Fruit fly (Drosophila melanogaster) whole organism, embryonic: ENCODE measurements around the gene DNAlig4.

Source experiments
- Blimp-1 ChIP-seq: fragments of 200-800 bp; sonication (Bioruptor generic); optimal IDR thresholded peaks from 3 replicates; lab custom pipeline; 2018; ENCODE audit warnings: missing biosample characterization, missing genetic modification characterization, mild to moderate bottlenecking, moderate library complexity, missing genetic modification reagents
- CG10462 ChIP-seq: fragments of 200-800 bp; sonication (Bioruptor generic); optimal IDR thresholded peaks from 2 replicates; lab custom pipeline; 2016; ENCODE audit warnings: missing biosample characterization, missing genetic modification characterization
- CG10959 ChIP-seq: fragments of 200-800 bp; sonication (Bioruptor generic); IDR thresholded peaks from 2 replicates; pipeline ENCODE4 v1.3.6; 2022; ENCODE audit warnings: missing biosample characterization, missing genetic modification characterization
- CG12299 ChIP-seq: fragments of 200-800 bp; sonication (Bioruptor generic); optimal IDR thresholded peaks from 2 replicates; lab custom pipeline; 2018; ENCODE audit warnings: missing biosample characterization, mild to moderate bottlenecking, missing genetic modification characterization
- CG12391 ChIP-seq: fragments of 200-800 bp; sonication (Bioruptor generic); optimal IDR thresholded peaks from 3 replicates; lab custom pipeline; 2018; ENCODE audit warnings: missing biosample characterization, mild to moderate bottlenecking, missing genetic modification characterization, moderate library complexity
- CG13624 ChIP-seq: fragments of 200-800 bp; sonication (Bioruptor generic); optimal IDR thresholded peaks from 2 replicates; lab custom pipeline; 2016; ENCODE audit warnings: missing biosample characterization, missing genetic modification characterization
- CG15011 ChIP-seq: fragments of 200-800 bp; sonication (Bioruptor generic); optimal IDR thresholded peaks from 3 replicates; lab custom pipeline; 2018; ENCODE audit warnings: missing biosample characterization, mild to moderate bottlenecking, missing genetic modification characterization
- CG15479 ChIP-seq: fragments of 200-800 bp; sonication (Bioruptor generic); optimal IDR thresholded peaks from 3 replicates; lab custom pipeline; 2019; ENCODE audit warnings: missing biosample characterization, mild to moderate bottlenecking, missing genetic modification characterization, moderate library complexity
- CG1602 ChIP-seq: fragments of 200-800 bp; sonication (Bioruptor generic); optimal IDR thresholded peaks from 3 replicates; lab custom pipeline; 2016; ENCODE audit warnings: missing biosample characterization, missing genetic modification characterization
- CG1603 ChIP-seq: fragments of 200-800 bp; sonication (Bioruptor generic); optimal IDR thresholded peaks from 2 replicates; lab custom pipeline; 2019; ENCODE audit warnings: missing biosample characterization, mild to moderate bottlenecking, missing genetic modification characterization, moderate library complexity
- CG17568 ChIP-seq: fragments of 200-800 bp; sonication (Bioruptor generic); optimal IDR thresholded peaks from 2 replicates; lab custom pipeline; 2018; ENCODE audit warnings: missing biosample characterization, mild to moderate bottlenecking, missing genetic modification characterization, moderate library complexity
- CG18011 ChIP-seq: fragments of 200-800 bp; sonication (Bioruptor generic); optimal IDR thresholded peaks from 2 replicates; lab custom pipeline; 2017; ENCODE audit warnings: missing biosample characterization, missing genetic modification characterization, mild to moderate bottlenecking, moderate library complexity, missing genotype
- CG18262 ChIP-seq: fragments of 200-800 bp; optimal IDR thresholded peaks from 3 replicates; lab custom pipeline; 2019; ENCODE audit warnings: missing biosample characterization, mild to moderate bottlenecking, missing genetic modification characterization, moderate library complexity
- CG2199 ChIP-seq: fragments of 200-800 bp; sonication (Bioruptor generic); IDR thresholded peaks from 3 replicates; pipeline ENCODE4 v1.3.6; 2022; ENCODE audit warnings: missing biosample characterization, missing genetic modification characterization
- CG2712 ChIP-seq: fragments of 200-800 bp; optimal IDR thresholded peaks from 3 replicates; lab custom pipeline; 2019; ENCODE audit warnings: missing biosample characterization, mild to moderate bottlenecking, missing genetic modification characterization, moderate library complexity
- CG30020 ChIP-seq: fragments of 200-800 bp; optimal IDR thresholded peaks from 2 replicates; lab custom pipeline; 2019; ENCODE audit warnings: missing biosample characterization, mild to moderate bottlenecking, missing genetic modification characterization, moderate library complexity
- CG6654 ChIP-seq: fragments of 200-800 bp; sonication (Bioruptor generic); optimal IDR thresholded peaks from 2 replicates; lab custom pipeline; 2017; ENCODE audit warnings: missing biosample characterization, mild to moderate bottlenecking, missing genetic modification characterization
- CG6791 ChIP-seq: fragments of 200-800 bp; sonication (Bioruptor generic); IDR thresholded peaks from 3 replicates; pipeline ENCODE4 v1.3.6; 2022; ENCODE audit warnings: missing biosample characterization, missing genetic modification characterization; ENCODE audit not compliant: partially characterized antibody
- CG6854 ChIP-seq: fragments of 200-800 bp; sonication (Bioruptor generic); optimal IDR thresholded peaks from 3 replicates; lab custom pipeline; 2017; ENCODE audit warnings: missing biosample characterization, mild to moderate bottlenecking, missing genetic modification characterization
- CG7745 ChIP-seq: fragments of 200-800 bp; sonication (Bioruptor generic); optimal IDR thresholded peaks from 2 replicates; lab custom pipeline; 2018; ENCODE audit warnings: missing biosample characterization, mild to moderate bottlenecking, missing genetic modification characterization, moderate library complexity
- CG8388 ChIP-seq: fragments of 200-800 bp; sonication (Bioruptor generic); optimal IDR thresholded peaks from 2 replicates; lab custom pipeline; 2019; ENCODE audit warnings: missing biosample characterization, mild to moderate bottlenecking, missing genetic modification characterization, moderate library complexity
- CG9609 ChIP-seq: fragments of 200-800 bp; sonication (Bioruptor generic); optimal IDR thresholded peaks from 3 replicates; lab custom pipeline; 2016; ENCODE audit warnings: missing biosample characterization, missing genetic modification characterization
- CG9727 ChIP-seq: fragments of 200-800 bp; sonication (Bioruptor generic); optimal IDR thresholded peaks from 3 replicates; lab custom pipeline; 2017; ENCODE audit warnings: missing biosample characterization, mild to moderate bottlenecking, missing genetic modification characterization
- D19B ChIP-seq: fragments of 200-800 bp; sonication (Bioruptor generic); optimal IDR thresholded peaks from 2 replicates; lab custom pipeline; 2017; ENCODE audit warnings: missing biosample characterization, mild to moderate bottlenecking, missing genetic modification characterization
- Doc3 ChIP-seq: fragments of 200-800 bp; sonication (Bioruptor generic); IDR thresholded peaks from 3 replicates; pipeline ENCODE4 v1.3.6; 2022; ENCODE audit warnings: missing biosample characterization, missing genetic modification characterization; ENCODE audit not compliant: partially characterized antibody
- Max ChIP-seq: fragments of 200-800 bp; sonication (Bioruptor generic); optimal IDR thresholded peaks from 2 replicates; lab custom pipeline; 2016; ENCODE audit warnings: missing biosample characterization, mild to moderate bottlenecking, missing genetic modification characterization
- Ravus ChIP-seq: fragments of 200-800 bp; sonication (Bioruptor generic); IDR thresholded peaks from 2 replicates; pipeline ENCODE4 v1.3.6; 2022; ENCODE audit warnings: missing biosample characterization, missing genetic modification characterization
- Ssrp ChIP-seq: fragments of 200-800 bp; sonication (Bioruptor generic); optimal IDR thresholded peaks from 2 replicates; lab custom pipeline; 2018; ENCODE audit warnings: missing biosample characterization, mild to moderate bottlenecking, missing genetic modification characterization, moderate library complexity
- ato ChIP-seq: fragments of 200-800 bp; sonication (Bioruptor generic); IDR thresholded peaks from 2 replicates; pipeline ENCODE4 v1.3.6; 2022; ENCODE audit warnings: missing biosample characterization, missing genetic modification characterization; ENCODE audit not compliant: partially characterized antibody
- cg ChIP-seq: fragments of 200-800 bp; sonication (Bioruptor generic); optimal IDR thresholded peaks from 3 replicates; lab custom pipeline; 2019; ENCODE audit warnings: missing biosample characterization, mild to moderate bottlenecking, missing genetic modification characterization, moderate library complexity
- dmrt99B ChIP-seq: fragments of 200-800 bp; sonication (Bioruptor generic); optimal IDR thresholded peaks from 2 replicates; lab custom pipeline; 2018; ENCODE audit warnings: missing biosample characterization, mild to moderate bottlenecking, missing genetic modification characterization, moderate library complexity
- dpn ChIP-seq, 2 experiments: fragments of 200-800 bp; sonication (Bioruptor generic); optimal IDR thresholded peaks; 3 replicates each; lab custom pipeline; 2016; ENCODE audit warnings: missing biosample characterization in 2 of 2, missing genetic modification characterization in 2 of 2
- esg ChIP-seq: fragments of 200-800 bp; sonication (Bioruptor generic); conservative IDR thresholded peaks from 2 replicates; pipeline ENCODE4 v1.3.6; 2022; ENCODE audit warnings: missing biosample characterization, missing genetic modification characterization
- ewg ChIP-seq: fragments of 200-800 bp; sonication (Bioruptor generic); optimal IDR thresholded peaks from 3 replicates; lab custom pipeline; 2017; ENCODE audit warnings: mild to moderate bottlenecking, missing biosample characterization, missing genetic modification reagents, missing genetic modification characterization
- gem ChIP-seq: fragments of 200-800 bp; sonication (Bioruptor generic); optimal IDR thresholded peaks from 2 replicates; lab custom pipeline; 2019; ENCODE audit warnings: missing biosample characterization, mild to moderate bottlenecking, missing genetic modification characterization, moderate library complexity
- gfzf ChIP-seq: fragments of 200-800 bp; sonication (Bioruptor generic); optimal IDR thresholded peaks from 2 replicates; lab custom pipeline; 2016; ENCODE audit warnings: missing biosample characterization, mild to moderate bottlenecking, missing genetic modification characterization, moderate library complexity
- jing ChIP-seq: fragments of 200-800 bp; sonication (Bioruptor generic); optimal IDR thresholded peaks from 2 replicates; lab custom pipeline; 2018; ENCODE audit warnings: missing biosample characterization, mild to moderate bottlenecking, missing genetic modification characterization
- kah ChIP-seq: fragments of 200-800 bp; sonication (Bioruptor generic); optimal IDR thresholded peaks from 2 replicates; lab custom pipeline; 2018; ENCODE audit warnings: missing biosample characterization, mild to moderate bottlenecking, missing genetic modification characterization
- lab ChIP-seq: fragments of 200-800 bp; sonication (Bioruptor generic); optimal IDR thresholded peaks from 3 replicates; lab custom pipeline; 2017; ENCODE audit warnings: missing biosample characterization, missing genetic modification characterization, mild to moderate bottlenecking, moderate library complexity, missing genetic modification reagents
- nom ChIP-seq: fragments of 200-800 bp; sonication (Bioruptor generic); optimal IDR thresholded peaks from 2 replicates; lab custom pipeline; 2017; ENCODE audit warnings: missing biosample characterization, missing genetic modification characterization, mild to moderate bottlenecking, moderate library complexity, missing genetic modification reagents
- odd ChIP-seq: fragments of 200-800 bp; sonication (Bioruptor generic); optimal IDR thresholded peaks from 2 replicates; lab custom pipeline; 2017; ENCODE audit warnings: missing biosample characterization, mild to moderate bottlenecking, missing genetic modification characterization
- org-1 ChIP-seq: fragments of 200-800 bp; sonication (Bioruptor generic); optimal IDR thresholded peaks from 2 replicates; lab custom pipeline; 2017; ENCODE audit warnings: missing biosample characterization, missing genetic modification characterization
- pzg ChIP-seq: fragments of 200-800 bp; sonication (Bioruptor generic); optimal IDR thresholded peaks from 3 replicates; lab custom pipeline; 2018; ENCODE audit warnings: missing biosample characterization, mild to moderate bottlenecking, missing genetic modification characterization, moderate library complexity
- row ChIP-seq: fragments of 200-800 bp; sonication (Bioruptor generic); IDR thresholded peaks from 3 replicates; pipeline ENCODE4 v1.3.6; 2022; ENCODE audit warnings: missing biosample characterization, missing genetic modification characterization
- ssp ChIP-seq: fragments of 200-800 bp; sonication (Bioruptor generic); IDR thresholded peaks from 2 replicates; pipeline ENCODE4 v1.3.6; 2022; ENCODE audit warnings: missing biosample characterization, missing genetic modification characterization
- unc-4 ChIP-seq: fragments of 200-800 bp; sonication (Bioruptor generic); IDR thresholded peaks from 2 replicates; pipeline ENCODE4 v1.3.6; 2022; ENCODE audit warnings: missing biosample characterization, missing genetic modification characterization; ENCODE audit not compliant: partially characterized antibody
- zen2 ChIP-seq: fragments of 200-800 bp; sonication (Bioruptor generic); IDR thresholded peaks from 3 replicates; pipeline ENCODE4 v1.3.6; 2022; ENCODE audit warnings: missing biosample characterization, missing genetic modification characterization; ENCODE audit not compliant: partially characterized antibody
- zfh1 ChIP-seq: fragments of 200-800 bp; sonication (Bioruptor generic); IDR thresholded peaks from 3 replicates; pipeline ENCODE4 v1.3.6; 2022; ENCODE audit warnings: missing biosample characterization, missing genetic modification characterization

DNAlig4 gene

dm6 chrX:13624334-13625079, 43.1 kb downstream of the DNAlig4 start, which contains the start of the genes CG2691 and NFAT (continued):
- no peak for TF ChIP-seq Blimp-1
- TF ChIP-seq zfh1 (GFP tag; lab: Robert Waterston, UW): no peak
- TF ChIP-seq odd (GFP tag; lab: Kevin White, UChicago): no peak
- no peak for TF ChIP-seq CG2712
- no peak for TF ChIP-seq CG17568 (GFP tag; lab: Kevin White, UChicago)
- no peak for TF ChIP-seq CG12391 (tag; lab: Kevin White, UChicago)
- TF ChIP-seq CG9727 (GFP tag; lab: Kevin White, UChicago): peak; percentile 1
- TF ChIP-seq D19B (GFP tag; lab: Kevin White, UChicago): no peak
- peak; percentile 69 for TF ChIP-seq CG15479 (GFP tag; lab: Kevin White, UChicago)
- no peak for TF ChIP-seq CG18011
- TF ChIP-seq dpn (GFP tag; optimal IDR thresholded peaks at IDR 0.05; lab: Kevin White, UChicago): no peak
- TF ChIP-seq CG6854 (GFP tag; lab: Kevin White, UChicago): peak; percentile 40
- TF ChIP-seq ewg (GFP tag; lab: Kevin White, UChicago): no peak
- TF ChIP-seq ssp: no peak
- no peak for TF ChIP-seq esg (GFP tag; lab: Robert Waterston, UW)
- peak; percentile 29 for TF ChIP-seq nom
- TF ChIP-seq CG30020 (tag; lab: Kevin White, UChicago): peak; percentile 0
- no peak for TF ChIP-seq CG10462
- peak; percentile 38 for TF ChIP-seq CG1603 (tag; lab: Kevin White, UChicago)
- no peak for TF ChIP-seq CG6654
- TF ChIP-seq CG6791: peak; percentile 81
- no peak for TF ChIP-seq Ssrp (tag; lab: Kevin White, UChicago)
- TF ChIP-seq Doc3 (GFP tag; lab: Robert Waterston, UW): peak; percentile 56; the same call in 1 of the 3 replicates
- no peak; the same call in 2 of the 3 replicates for TF ChIP-seq zen2 (GFP tag; lab: Robert Waterston, UW)
- TF ChIP-seq Ravus (GFP tag; lab: Robert Waterston, UW): no peak
- TF ChIP-seq gem (tag; lab: Kevin White, UChicago): no peak
- no peak; the same call in 2 of the 3 replicates for TF ChIP-seq CG2199
- no peak for TF ChIP-seq jing (GFP tag; lab: Kevin White, UChicago)
- peak; percentile 87 for TF ChIP-seq pzg
- no peak for TF ChIP-seq CG7745
- no peak for TF ChIP-seq org-1 (GFP tag; lab: Kevin White, UChicago)
- peak; percentile 17 for TF ChIP-seq CG13624 (GFP tag; lab: Kevin White, UChicago)
- TF ChIP-seq row (GFP tag; lab: Robert Waterston, UW): peak; percentile 14; the same call in 1 of the 3 replicates
- no peak for TF ChIP-seq CG9609 (GFP tag; lab: Kevin White, UChicago)
- no peak for TF ChIP-seq CG10959 (GFP tag; lab: Robert Waterston, UW)
- peak; percentile 51 for TF ChIP-seq gfzf
- TF ChIP-seq CG12299 (tag; lab: Kevin White, UChicago): no peak
- TF ChIP-seq CG8388: no peak
- TF ChIP-seq dmrt99B (tag; lab: Kevin White, UChicago): peak; percentile 15
- TF ChIP-seq lab (GFP tag; lab: Kevin White, UChicago): no peak
- peak; percentile 23; the same call in 1 of the 2 replicates for TF ChIP-seq ato
- peak; percentile 87 for TF ChIP-seq cg (GFP tag; lab: Kevin White, UChicago)
- peak; percentile 66 for TF ChIP-seq Max (GFP tag; lab: Kevin White, UChicago)
- TF ChIP-seq CG18262 (tag; lab: Kevin White, UChicago): no peak
- TF ChIP-seq unc-4: peak; percentile 58
- no peak for TF ChIP-seq CG1602 (GFP tag; lab: Kevin White, UChicago)
- TF ChIP-seq kah: peak; percentile 51
- no peak for TF ChIP-seq CG15011 (GFP tag; lab: Kevin White, UChicago)
